Fruit fly (Drosophila melanogaster) whole organism, prepupa: ENCODE results near the gene CG14219.
A peak's percentile ranks its signal among the peaks of the same experiment; 100 is the strongest.

Experiments
- Blimp-1 ChIP-seq: fragments of 200-800 bp; sonication (Bioruptor generic); optimal IDR thresholded peaks from 3 replicates; lab custom pipeline; 2017; ENCODE audit warnings: missing biosample characterization, missing genetic modification characterization, mild to moderate bottlenecking, moderate library complexity, missing genetic modification reagents
- CG10631 ChIP-seq: fragments of 200-800 bp; sonication (Bioruptor generic); optimal IDR thresholded peaks from 2 replicates; lab custom pipeline; 2016; ENCODE audit warnings: missing biosample characterization, missing genetic modification characterization
- CG10669 ChIP-seq: fragments of 200-800 bp; sonication (Bioruptor generic); optimal IDR thresholded peaks from 3 replicates; lab custom pipeline; 2018; ENCODE audit warnings: missing biosample characterization, mild to moderate bottlenecking, missing genetic modification characterization, moderate library complexity
- CG11294 ChIP-seq: fragments of 200-800 bp; sonication (Bioruptor generic); IDR thresholded peaks from 2 replicates; pipeline ENCODE4 v1.3.6; 2022; ENCODE audit warnings: missing biosample characterization, missing genetic modification characterization
- CG11902 ChIP-seq: fragments of 200-800 bp; sonication (Bioruptor generic); optimal IDR thresholded peaks from 3 replicates; lab custom pipeline; 2016; ENCODE audit warnings: missing biosample characterization, missing genetic modification characterization
- CG1621 ChIP-seq: fragments of 200-800 bp; sonication (Bioruptor generic); optimal IDR thresholded peaks from 3 replicates; lab custom pipeline; 2018; ENCODE audit warnings: missing biosample characterization, mild to moderate bottlenecking, missing genetic modification characterization
- CG31627 ChIP-seq: fragments of 200-800 bp; sonication (Bioruptor generic); optimal IDR thresholded peaks from 3 replicates; lab custom pipeline; 2016; ENCODE audit warnings: missing biosample characterization, missing genetic modification characterization
- CG4318 ChIP-seq: fragments of 200-800 bp; sonication (Bioruptor generic); optimal IDR thresholded peaks from 3 replicates; lab custom pipeline; 2017; ENCODE audit warnings: missing biosample characterization, mild to moderate bottlenecking, missing genetic modification characterization
- CG6808 ChIP-seq: fragments of 200-800 bp; sonication (Bioruptor generic); optimal IDR thresholded peaks from 3 replicates; lab custom pipeline; 2017; ENCODE audit warnings: missing biosample characterization, missing genetic modification characterization, mild to moderate bottlenecking, moderate library complexity, missing genetic modification reagents
- CG8119 ChIP-seq: fragments of 200-800 bp; sonication (Bioruptor generic); IDR thresholded peaks from 3 replicates; pipeline ENCODE4 v1.3.6; 2022; ENCODE audit warnings: missing biosample characterization, missing genetic modification characterization
- CG9139 ChIP-seq: fragments of 200-800 bp; sonication (Bioruptor generic); optimal IDR thresholded peaks from 3 replicates; lab custom pipeline; 2017; ENCODE audit warnings: missing biosample characterization, mild to moderate bottlenecking, missing genetic modification characterization
- Eip93F ChIP-seq: fragments of 200-800 bp; sonication (Bioruptor generic); optimal IDR thresholded peaks from 2 replicates; lab custom pipeline; 2016; ENCODE audit warnings: missing biosample characterization, mild to moderate bottlenecking, missing genetic modification characterization
- Ets21C ChIP-seq: fragments of 200-800 bp; sonication (Bioruptor generic); optimal IDR thresholded peaks from 3 replicates; lab custom pipeline; 2016; ENCODE audit warnings: missing biosample characterization, missing genetic modification characterization
- Ets96B ChIP-seq: fragments of 200-800 bp; optimal IDR thresholded peaks from 2 replicates; lab custom pipeline; 2019; ENCODE audit warnings: missing biosample characterization, mild to moderate bottlenecking, missing genetic modification characterization, moderate library complexity
- Gug ChIP-seq: fragments of 200-800 bp; sonication (Bioruptor generic); IDR thresholded peaks from 2 replicates; pipeline ENCODE4 v1.3.6; 2022; ENCODE audit warnings: missing biosample characterization, missing genetic modification characterization
- Smox ChIP-seq: fragments of 200-800 bp; sonication (Bioruptor generic); optimal IDR thresholded peaks from 3 replicates; lab custom pipeline; 2016; ENCODE audit warnings: missing biosample characterization, missing genetic modification characterization
- Sox102F ChIP-seq: fragments of 200-800 bp; sonication (Bioruptor generic); optimal IDR thresholded peaks from 2 replicates; lab custom pipeline; 2016; ENCODE audit warnings: missing biosample characterization, mild to moderate bottlenecking, missing genetic modification characterization
- Sox14 ChIP-seq: fragments of 200-800 bp; sonication (Bioruptor generic); optimal IDR thresholded peaks from 3 replicates; lab custom pipeline; 2016; ENCODE audit warnings: missing biosample characterization, missing genetic modification characterization
- Sox15 ChIP-seq: fragments of 200-800 bp; sonication (Bioruptor generic); optimal IDR thresholded peaks from 3 replicates; lab custom pipeline; 2016; ENCODE audit warnings: missing biosample characterization, missing genetic modification characterization
- achi ChIP-seq: fragments of 200-800 bp; sonication (Bioruptor generic); optimal IDR thresholded peaks from 3 replicates; lab custom pipeline; 2016; ENCODE audit warnings: missing biosample characterization, missing genetic modification characterization
- cyc ChIP-seq: fragments of 200-800 bp; sonication (Bioruptor generic); optimal IDR thresholded peaks from 3 replicates; lab custom pipeline; 2016; ENCODE audit warnings: missing biosample characterization, missing genetic modification characterization
- dsx ChIP-seq: fragments of 200-800 bp; optimal IDR thresholded peaks from 3 replicates; lab custom pipeline; 2019; ENCODE audit warnings: missing biosample characterization, mild to moderate bottlenecking, missing genetic modification characterization, moderate library complexity; ENCODE audit not compliant: poor library complexity, severe bottlenecking
- eg ChIP-seq: fragments of 200-800 bp; sonication (Bioruptor generic); IDR thresholded peaks from 3 replicates; pipeline ENCODE4 v1.3.6; 2022; ENCODE audit warnings: missing biosample characterization, missing genetic modification characterization
- esn ChIP-seq: fragments of 200-800 bp; sonication (Bioruptor generic); optimal IDR thresholded peaks from 2 replicates; lab custom pipeline; 2016; ENCODE audit warnings: missing biosample characterization, mild to moderate bottlenecking, missing genetic modification characterization, moderate library complexity
- fd59A ChIP-seq: fragments of 200-800 bp; sonication (Bioruptor generic); optimal IDR thresholded peaks from 2 replicates; lab custom pipeline; 2017; ENCODE audit warnings: missing biosample characterization, mild to moderate bottlenecking, missing genetic modification characterization, missing genetic modification reagents
- fd85E ChIP-seq: fragments of 200-800 bp; sonication (Bioruptor generic); optimal IDR thresholded peaks from 3 replicates; lab custom pipeline; 2016; ENCODE audit warnings: missing biosample characterization, missing genetic modification characterization
- fkh ChIP-seq: fragments of 200-800 bp; sonication (Bioruptor generic); optimal IDR thresholded peaks from 3 replicates; lab custom pipeline; 2017; ENCODE audit warnings: missing biosample characterization, mild to moderate bottlenecking, missing genetic modification characterization, moderate library complexity
- net ChIP-seq: fragments of 200-800 bp; sonication (Bioruptor generic); optimal IDR thresholded peaks from 3 replicates; lab custom pipeline; 2016; ENCODE audit warnings: missing biosample characterization, missing genetic modification characterization
- pdm3 ChIP-seq: fragments of 200-800 bp; sonication (Bioruptor generic); optimal IDR thresholded peaks from 3 replicates; lab custom pipeline; 2016; ENCODE audit warnings: missing biosample characterization, missing genetic modification characterization
- salr ChIP-seq, 2 experiments: fragments of 200-800 bp; sonication (Bioruptor generic); optimal IDR thresholded peaks; 3 replicates each; lab custom pipeline; 2016 to 2018; ENCODE audit warnings: missing biosample characterization in 2 of 2, missing genetic modification characterization in 2 of 2, mild to moderate bottlenecking in 1 of 2
- ss ChIP-seq, 2 experiments: fragments of 200-800 bp; sonication (Bioruptor generic); optimal IDR thresholded peaks; 2 replicates in 1 of 2; 3 replicates in 1 of 2; lab custom pipeline; 2017 to 2018; ENCODE audit warnings: mild to moderate bottlenecking in 2 of 2, missing biosample characterization in 2 of 2, missing genetic modification characterization in 2 of 2, moderate library complexity in 1 of 2
- svp ChIP-seq: fragments of 200-800 bp; sonication (Bioruptor generic); peaks from one replicate; lab custom pipeline; 2016; ENCODE audit warnings: missing biosample characterization, missing genetic modification characterization
- vri ChIP-seq: fragments of 200-800 bp; sonication (Bioruptor generic); optimal IDR thresholded peaks from 3 replicates; lab custom pipeline; 2016; ENCODE audit warnings: missing biosample characterization, mild to moderate bottlenecking, missing genetic modification characterization

The CG14219 gene

dm6 chrX:19625405-19625804 is 35.4 kb upstream of the CG14219 start, which contains the start of gene CG14212:
Gene CG14212, plus strand, starts transcription at chrX:19625705.
- no peak for TF ChIP-seq Sox14 (GFP tag; lab: Kevin White, UChicago)
- TF ChIP-seq CG1621 = no peak
- no peak for TF ChIP-seq eg (GFP tag; lab: Robert Waterston, UW)
- TF ChIP-seq CG31627 (GFP tag; lab: Kevin White, UChicago) = no peak
- TF ChIP-seq net = no peak
- no peak for TF ChIP-seq fkh (GFP tag; lab: Kevin White, UChicago)
- TF ChIP-seq vri (GFP tag; lab: Kevin White, UChicago) = no peak
- TF ChIP-seq fd85E = no peak
- TF ChIP-seq svp (GFP tag; lab: Kevin White, UChicago) = no peak
- TF ChIP-seq Smox (GFP tag; lab: Kevin White, UChicago) = no peak
- TF ChIP-seq ss (GFP tag; optimal IDR thresholded peaks at IDR 0.05; lab: Kevin White, UChicago) = no peak
- TF ChIP-seq esn = no peak
- no peak for TF ChIP-seq Blimp-1 (GFP tag; lab: Kevin White, UChicago)
- no peak for TF ChIP-seq CG4318 (GFP tag; lab: Kevin White, UChicago)
- TF ChIP-seq Sox102F = no peak
- TF ChIP-seq CG8119 (GFP tag; lab: Robert Waterston, UW) = no peak
- no peak for TF ChIP-seq dsx

- TF ChIP-seq CG11294 (GFP tag; lab: Robert Waterston, UW) (no peak), fkh (GFP tag; lab: Kevin White, UChicago) (no peak), Eip93F (GFP tag; lab: Kevin White, UChicago) (no peak), esn (peak; percentile 15)
Observed at dm6 chrX:19622924-19623323, 33.0 kb upstream of the CG14219 start, which contains the start of the genes Naa20A and MKP-4. Gene Naa20A, minus strand, starts transcription at chrX:19623074. Gene MKP-4, plus strand, starts transcription at chrX:19623114.

- TF ChIP-seq fd59A (GFP tag; lab: Kevin White, UChicago) (no peak), Sox15 (no peak), pdm3 (no peak), CG11902 (GFP tag; lab: Kevin White, UChicago) (no peak), CG10669 (GFP tag; lab: Kevin White, UChicago) (no peak), fkh (GFP tag; lab: Kevin White, UChicago) (no peak)
Observed at dm6 chrX:19621145-19621544, 31.2 kb upstream of the CG14219 start, which contains the start of gene CG14221. Gene CG14221, minus strand, starts transcription at chrX:19621245.

- no peak for TF ChIP-seq CG11294 (GFP tag; lab: Robert Waterston, UW)
- TF ChIP-seq salr (GFP tag; optimal IDR thresholded peaks at IDR 0.05; lab: Kevin White, UChicago) = no peak
- no peak for TF ChIP-seq Sox102F
- no peak for TF ChIP-seq CG10631 (GFP tag; lab: Kevin White, UChicago)
- no peak for TF ChIP-seq CG4318 (GFP tag; lab: Kevin White, UChicago)
- no peak for TF ChIP-seq CG11902 (GFP tag; lab: Kevin White, UChicago)
- TF ChIP-seq Eip93F (GFP tag; lab: Kevin White, UChicago) = no peak
- no peak for TF ChIP-seq esn
- TF ChIP-seq CG8119 (GFP tag; lab: Robert Waterston, UW) = no peak
- TF ChIP-seq CG10669 (GFP tag; lab: Kevin White, UChicago) = no peak
- no peak for TF ChIP-seq Ets96B (tag; lab: Kevin White, UChicago)
- no peak for TF ChIP-seq fd85E
- no peak for TF ChIP-seq eg (GFP tag; lab: Robert Waterston, UW)
- no peak for TF ChIP-seq Gug (GFP tag; lab: Robert Waterston, UW)
- no peak for TF ChIP-seq Sox14 (GFP tag; lab: Kevin White, UChicago)
Observed at dm6 chrX:19618183-19618740, 28.3 kb upstream of the CG14219 start, which contains the start of the genes Pstk and Tim9b. Gene Pstk, minus strand, starts transcription at chrX:19618537. Gene Tim9b, minus strand, starts transcription at chrX:19618537.

- TF ChIP-seq eg (GFP tag; lab: Robert Waterston, UW) (no peak), achi (no peak), CG6808 (GFP tag; lab: Kevin White, UChicago) (no peak), Ets21C (no peak), CG4318 (GFP tag; lab: Kevin White, UChicago) (no peak), dsx (no peak), cyc (GFP tag; lab: Kevin White, UChicago) (no peak), CG11294 (GFP tag; lab: Robert Waterston, UW) (no peak), CG9139 (GFP tag; lab: Kevin White, UChicago) (no peak), CG1621 (no peak), vri (GFP tag; lab: Kevin White, UChicago) (no peak), Ets96B (tag; lab: Kevin White, UChicago) (no peak), fd59A (GFP tag; lab: Kevin White, UChicago) (no peak)
Observed at dm6 chrX:19615990-19616663, 26.2 kb upstream of the CG14219 start, which contains the start of gene CG14210. Gene CG14210, plus strand, starts transcription at chrX:19616196.
